Fruit fly (Drosophila melanogaster): ENCODE data around the gene chinmo.

Gene chinmo

DNA sequence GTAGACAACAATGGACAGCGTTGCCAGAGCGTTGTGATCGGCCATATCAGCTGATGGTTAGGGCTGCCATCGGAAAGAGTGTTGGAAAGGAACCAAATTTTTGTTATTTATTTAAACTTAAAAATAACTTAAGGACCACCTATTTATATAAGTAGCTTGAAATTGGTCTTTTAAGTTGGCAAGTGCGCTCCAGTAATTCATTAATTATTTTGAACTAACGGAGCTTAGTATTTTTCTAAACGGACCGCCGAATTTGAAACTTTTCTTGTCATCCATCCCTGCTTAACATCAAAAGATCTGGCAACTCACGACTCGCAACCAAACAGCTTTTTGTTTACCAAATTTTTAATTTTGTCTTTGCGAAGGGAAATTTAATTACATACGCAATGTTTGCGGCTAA is 39.9 kb upstream of the chinmo start, which contains the start of the genes Rab3GAP1 and CG14352 (continued):
- TF ChIP-seq CG13296 (GFP tag; optimal IDR thresholded peaks at IDR 0.05) (peak; percentile 77), sc (optimal IDR thresholded peaks at IDR 0.05) (no peak), sc (GFP tag; optimal IDR thresholded peaks at IDR 0.05) (peak; percentile 63), CG5953 (GFP tag; IDR thresholded peaks at IDR 0.05) (no peak), Deaf1 (tag; optimal IDR thresholded peaks at IDR 0.05) (no peak), Sin3A (optimal IDR thresholded peaks at IDR 0.05) (peak; percentile 91), CG12391 (tag; optimal IDR thresholded peaks at IDR 0.05) (peak; percentile 91), rib (GFP tag; IDR thresholded peaks at IDR 0.05) (peak; percentile 37; the same call in 1 of the 2 replicates), Opbp (GFP tag; IDR thresholded peaks at IDR 0.05; ENCODE audit: partially characterized antibody) (no peak), Mrtf (GFP tag; IDR thresholded peaks at IDR 0.05) (peak; percentile 83), CG13775 (GFP tag; optimal IDR thresholded peaks at IDR 0.05) (peak; percentile 89), CG2678 (tag; optimal IDR thresholded peaks at IDR 0.05) (peak; percentile 86), zen2 (GFP tag; IDR thresholded peaks at IDR 0.05; ENCODE audit: partially characterized antibody) (no peak), CTCF (GFP tag; optimal IDR thresholded peaks at IDR 0.05) (no peak), Dad (GFP tag; optimal IDR thresholded peaks at IDR 0.05) (peak; percentile 50)

DNA sequence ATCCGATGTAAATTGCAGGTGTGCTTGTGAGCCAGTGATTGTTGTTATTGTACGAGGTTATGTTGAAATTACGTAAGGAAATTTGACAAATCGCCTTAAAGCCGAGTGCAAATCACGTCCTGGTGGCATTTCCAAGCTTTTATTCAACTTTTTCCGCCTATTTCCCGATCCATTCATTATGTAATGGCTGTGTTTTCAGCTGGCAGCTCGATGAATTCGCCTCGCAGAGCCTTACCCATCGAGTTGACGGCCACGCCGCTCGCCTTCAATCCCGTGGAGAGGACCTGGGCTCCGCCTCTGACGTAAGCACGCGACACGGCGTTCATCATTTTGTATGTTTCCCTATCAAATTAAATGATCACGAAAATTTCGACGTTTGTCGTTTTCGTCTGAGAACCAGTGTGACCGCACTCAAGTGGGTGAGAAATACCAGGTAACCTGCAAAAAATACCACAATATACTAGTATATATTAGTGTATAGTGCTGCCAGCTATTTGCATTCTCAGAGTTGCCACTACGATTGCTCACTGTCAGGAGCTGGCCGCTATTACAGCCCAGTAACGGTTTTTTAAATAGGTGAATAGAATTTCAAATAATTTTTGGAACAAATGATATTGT is 37.2 kb upstream of the chinmo start, which contains the start of gene RFeSP:
Gene RFeSP (minus strand): TSS at position 413 of the 618 bp plus-strand sequence.
- TF ChIP-seq CG10321 (GFP tag; IDR thresholded peaks at IDR 0.05), result no peak
- TF ChIP-seq ap (GFP tag; IDR thresholded peaks at IDR 0.05), result no peak
- no peak for TF ChIP-seq CG8290 (GFP tag; optimal IDR thresholded peaks at IDR 0.05)
- peak in 1 of 2 experiments; percentile 76 for TF ChIP-seq CG8290 (tag; optimal IDR thresholded peaks at IDR 0.05)
- peak; percentile 67 for TF ChIP-seq trem (tag; optimal IDR thresholded peaks at IDR 0.05)
- TF ChIP-seq ranshi (GFP tag; IDR thresholded peaks at IDR 0.05), result no peak
- peak; percentile 96 for TF ChIP-seq gfzf (GFP tag; optimal IDR thresholded peaks at IDR 0.05)
- no peak for TF ChIP-seq CG14014 (GFP tag; IDR thresholded peaks at IDR 0.05)
- peak; percentile 34 for TF ChIP-seq slou (GFP tag; optimal IDR thresholded peaks at IDR 0.05)
- peak; percentile 89 for TF ChIP-seq Ets97D (GFP tag; optimal IDR thresholded peaks at IDR 0.05)
- TF ChIP-seq sc (optimal IDR thresholded peaks at IDR 0.05), result no peak
- TF ChIP-seq sc (GFP tag; optimal IDR thresholded peaks at IDR 0.05), result no peak
- TF ChIP-seq CG6765 (GFP tag; optimal IDR thresholded peaks at IDR 0.05), result no peak
- no peak for TF ChIP-seq CG3995 (GFP tag; optimal IDR thresholded peaks at IDR 0.05)
- TF ChIP-seq bbx (GFP tag; IDR thresholded peaks at IDR 0.05; ENCODE audit: partially characterized antibody), result no peak; the same call in 1 of the 2 replicates
- no peak for TF ChIP-seq Tbp (GFP tag; optimal IDR thresholded peaks at IDR 0.05)
- no peak for TF ChIP-seq Dip3 (GFP tag; optimal IDR thresholded peaks at IDR 0.05)
- TF ChIP-seq CG13287 (GFP tag; IDR thresholded peaks at IDR 0.05; ENCODE audit: partially characterized antibody), result peak; percentile 30; the same call in 1 of the 2 replicates
- TF ChIP-seq CG2889 (GFP tag; IDR thresholded peaks at IDR 0.05), result no peak
- peak; percentile 10 for TF ChIP-seq sug (tag; optimal IDR thresholded peaks at IDR 0.05)
- peak; percentile 98 for TF ChIP-seq Lhr (GFP tag; optimal IDR thresholded peaks at IDR 0.05)
- peak; percentile 79 for TF ChIP-seq CG4617 (GFP tag; optimal IDR thresholded peaks at IDR 0.05; ENCODE audit: borderline replicate concordance)
- TF ChIP-seq CG9797 (GFP tag; optimal IDR thresholded peaks at IDR 0.05), result peak; percentile 92
- TF ChIP-seq dimm (GFP tag; IDR thresholded peaks at IDR 0.05), result no peak
- no peak for TF ChIP-seq crc (GFP tag; optimal IDR thresholded peaks at IDR 0.05)
- peak; percentile 14 for TF ChIP-seq maf-S (GFP tag; optimal IDR thresholded peaks at IDR 0.05)
- TF ChIP-seq MBD-R2 (GFP tag; IDR thresholded peaks at IDR 0.05), result peak; percentile 54
- peak; percentile 8 for TF ChIP-seq CG12236 (GFP tag; optimal IDR thresholded peaks at IDR 0.05)
- TF ChIP-seq CG14710 (tag; optimal IDR thresholded peaks at IDR 0.05), result peak; percentile 58
- TF ChIP-seq CG3847 (GFP tag; IDR thresholded peaks at IDR 0.05), result peak; percentile 77
- no peak for TF ChIP-seq CG2875 (GFP tag; optimal IDR thresholded peaks at IDR 0.05)
- TF ChIP-seq CG4707 (GFP tag; optimal IDR thresholded peaks at IDR 0.05), result no peak
- peak; percentile 26 for TF ChIP-seq B-H2 (GFP tag; optimal IDR thresholded peaks at IDR 0.05)
- TF ChIP-seq Myb (GFP tag; optimal IDR thresholded peaks at IDR 0.05), result peak; percentile 100
- peak; percentile 7 for TF ChIP-seq CG12155 (GFP tag; optimal IDR thresholded peaks at IDR 0.05)
- TF ChIP-seq gcm2 (GFP tag; optimal IDR thresholded peaks at IDR 0.05), result no peak
- peak; percentile 14 for TF ChIP-seq CG2120 (GFP tag; optimal IDR thresholded peaks at IDR 0.05)
- TF ChIP-seq h (optimal IDR thresholded peaks at IDR 0.05), result no peak
- no peak for TF ChIP-seq en (GFP tag; optimal IDR thresholded peaks at IDR 0.05)
